Worm (Caenorhabditis elegans): Measurements from ENCODE around the gene kap-1.

The kap-1 gene

ce11 chrIII:7375434-7375833 lies 36.8 kb downstream of the kap-1 start:
- TF ChIP-seq pqm-1 (tag; optimal IDR thresholded peaks at IDR 0.05) (peak; percentile 60), nhr-19 (GFP tag; conservative IDR thresholded peaks at IDR 0.05) (peak; percentile 27; the same call in 1 of the 2 replicates), C34B4.2 (tag; optimal IDR thresholded peaks at IDR 0.05) (no peak), tbx-2 (tag; optimal IDR thresholded peaks at IDR 0.05) (peak; percentile 1), nhr-20 (tag; optimal IDR thresholded peaks at IDR 0.05) (peak; percentile 47), ceh-90 (tag; optimal IDR thresholded peaks at IDR 0.05) (no peak), hpl-2 (GFP tag; optimal IDR thresholded peaks at IDR 0.05) (no peak), zip-4 (GFP tag; optimal IDR thresholded peaks at IDR 0.05) (no peak), pax-3 (tag; optimal IDR thresholded peaks at IDR 0.05) (peak; percentile 15), lin-35 (GFP tag; optimal IDR thresholded peaks at IDR 0.05) (peak in 1 of 2 experiments; percentile 58), aly-2 (tag; optimal IDR thresholded peaks at IDR 0.05) (no peak), nhr-90 (tag; optimal IDR thresholded peaks at IDR 0.05; ENCODE audit: poor library complexity) (peak; percentile 39), nhr-84 (tag; optimal IDR thresholded peaks at IDR 0.05) (no peak), fos-1 (tag; optimal IDR thresholded peaks at IDR 0.05) (no peak), elt-2 (tag; optimal IDR thresholded peaks at IDR 0.05) (peak; percentile 63), lin-14 (GFP tag; optimal IDR thresholded peaks at IDR 0.05) (peak; percentile 53), nhr-71 (tag; optimal IDR thresholded peaks at IDR 0.05) (peak; percentile 52), elt-3 (tag; optimal IDR thresholded peaks at IDR 0.05) (peak in 4 of 6 experiments; percentile 67 to 94 (median 78)), blmp-1 (tag; optimal IDR thresholded peaks at IDR 0.05) (peak; percentile 85), mdl-1 (tag; optimal IDR thresholded peaks at IDR 0.05) (peak in 1 of 2 experiments; percentile 37), vab-15 (tag; optimal IDR thresholded peaks at IDR 0.05) (peak; percentile 73), ama-1 (optimal IDR thresholded peaks at IDR 0.05) (peak; percentile 61), C16A3.4 (tag; optimal IDR thresholded peaks at IDR 0.05) (peak; percentile 12), ets-5 (GFP tag; IDR thresholded peaks at IDR 0.05) (no peak), grh-1 (GFP tag; IDR thresholded peaks at IDR 0.05) (0 out of 2 replicates have a peak, but pooled peaks have one; percentile 9), snu-23 (GFP tag; optimal IDR thresholded peaks at IDR 0.05) (peak; percentile 48), dpl-1 (GFP tag; optimal IDR thresholded peaks at IDR 0.05) (peak in 1 of 3 experiments; percentile 15)

ce11 chrIII:7376143-7376802 lies 37.6 kb downstream of the kap-1 start:
- TF ChIP-seq jun-1 (tag; optimal IDR thresholded peaks at IDR 0.05) (peak; percentile 58), ztf-4 (tag; optimal IDR thresholded peaks at IDR 0.05) (peak; percentile 87), irx-1 (tag; optimal IDR thresholded peaks at IDR 0.05) (peak; percentile 64), vab-15 (tag; optimal IDR thresholded peaks at IDR 0.05) (peak; percentile 33), xbp-1 (tag; optimal IDR thresholded peaks at IDR 0.05) (peak; percentile 87), nhr-12 (tag; optimal IDR thresholded peaks at IDR 0.05) (no peak), zip-4 (GFP tag; optimal IDR thresholded peaks at IDR 0.05) (no peak), nhr-90 (tag; optimal IDR thresholded peaks at IDR 0.05; ENCODE audit: poor library complexity) (peak; percentile 90), zag-1 (tag; optimal IDR thresholded peaks at IDR 0.05) (no peak), ces-1 (GFP tag; optimal IDR thresholded peaks at IDR 0.05) (no peak), efl-3 (GFP tag; optimal IDR thresholded peaks at IDR 0.05) (no peak), ama-1 (optimal IDR thresholded peaks at IDR 0.05) (no peak), lsy-2 (tag; optimal IDR thresholded peaks at IDR 0.05) (peak; percentile 55 to 64), lin-39 (tag; optimal IDR thresholded peaks at IDR 0.05) (no peak), unc-98 (GFP tag; IDR thresholded peaks at IDR 0.05) (no peak), nhr-85 (tag) (peak; percentile 98), ceh-8 (GFP tag; optimal IDR thresholded peaks at IDR 0.05) (peak; percentile 18), nhr-76 (tag; optimal IDR thresholded peaks at IDR 0.05) (no peak), hlh-4 (tag; optimal IDR thresholded peaks at IDR 0.05) (no peak), lin-15B (tag; optimal IDR thresholded peaks at IDR 0.05) (no peak), C04F5.9 (tag; optimal IDR thresholded peaks at IDR 0.05) (peak; percentile 4), mdl-1 (tag; optimal IDR thresholded peaks at IDR 0.05) (peak in 1 of 2 experiments; percentile 98), tlp-1 (tag; optimal IDR thresholded peaks at IDR 0.05) (no peak), snu-23 (GFP tag; optimal IDR thresholded peaks at IDR 0.05) (peak; percentile 96), sptf-1 (tag; optimal IDR thresholded peaks at IDR 0.05) (no peak), blmp-1 (tag; optimal IDR thresholded peaks at IDR 0.05) (peak; percentile 89), ets-5 (GFP tag; IDR thresholded peaks at IDR 0.05) (no peak), elt-2 (tag; optimal IDR thresholded peaks at IDR 0.05) (no peak), nhr-28 (tag; optimal IDR thresholded peaks at IDR 0.05) (no peak), nhr-47 (tag; optimal IDR thresholded peaks at IDR 0.05) (peak; percentile 79), alr-1 (tag; optimal IDR thresholded peaks at IDR 0.05; ENCODE audit: borderline replicate concordance) (no peak), fos-1 (tag; optimal IDR thresholded peaks at IDR 0.05) (no peak), aly-2 (tag; optimal IDR thresholded peaks at IDR 0.05) (peak; percentile 27), C34B4.2 (tag; optimal IDR thresholded peaks at IDR 0.05) (no peak)
